Worm (Caenorhabditis elegans) whole organism, early embryonic: ENCODE measurements around the gene Y17G7B.3.

ENCODE experiments used
- B0310.2 ChIP-seq: sonication (generic microtip); optimal IDR thresholded peaks from 2 replicates; lab custom pipeline; 2016; ENCODE audit warnings: mild to moderate bottlenecking, missing genetic modification characterization, missing compliant biosample characterization
- F13C5.2 ChIP-seq: sonication (generic microtip); optimal IDR thresholded peaks from 2 replicates; lab custom pipeline; 2017; ENCODE audit warnings: mild to moderate bottlenecking, missing genetic modification characterization, inconsistent platforms, missing compliant biosample characterization
- aly-1 ChIP-seq: sonication (generic microtip); optimal IDR thresholded peaks from 2 replicates; lab custom pipeline; 2016; ENCODE audit warnings: missing genetic modification characterization, missing compliant biosample characterization
- ama-1 ChIP-seq: fragments of 150-350 bp; optimal IDR thresholded peaks from 2 replicates; lab custom pipeline; 2014
- ceh-13 ChIP-seq: fragments of 200-800 bp; sonication (Bioruptor generic); optimal IDR thresholded peaks from 2 replicates; lab custom pipeline; 2018; ENCODE audit warnings: mild to moderate bottlenecking, missing genetic modification characterization, missing compliant biosample characterization
- ceh-36 ChIP-seq: sonication (generic microtip); optimal IDR thresholded peaks from 2 replicates; lab custom pipeline; 2016; ENCODE audit warnings: missing genetic modification characterization, inconsistent platforms, missing compliant biosample characterization
- ets-7 ChIP-seq: sonication (generic microtip); optimal IDR thresholded peaks from 2 replicates; lab custom pipeline; 2016; ENCODE audit warnings: missing genotype, missing genetic modification characterization, missing compliant biosample characterization
- flt-1 ChIP-seq: fragments of 200-800 bp; sonication (Bioruptor generic); IDR thresholded peaks from 2 replicates; pipeline ENCODE4 v1.3.6; 2022; ENCODE audit warnings: missing genetic modification characterization, missing compliant biosample characterization
- hmbx-1 ChIP-seq: sonication (generic microtip); optimal IDR thresholded peaks from 2 replicates; lab custom pipeline; 2016; ENCODE audit warnings: mild to moderate bottlenecking, missing genetic modification characterization, missing compliant biosample characterization
- hmg-4 ChIP-seq: fragments of 200-800 bp; sonication (Bioruptor generic); optimal IDR thresholded peaks from 2 replicates; lab custom pipeline; 2018; ENCODE audit warnings: mild to moderate bottlenecking, missing genetic modification characterization, missing compliant biosample characterization
- hnd-1 ChIP-seq: sonication (generic microtip); optimal IDR thresholded peaks from 2 replicates; lab custom pipeline; 2016; ENCODE audit warnings: missing genetic modification characterization, missing compliant biosample characterization
- pes-1 ChIP-seq: fragments of 200-800 bp; sonication (Bioruptor generic); IDR thresholded peaks from 2 replicates; pipeline ENCODE4 v1.3.6; 2022; ENCODE audit warnings: missing genetic modification reagents, missing genetic modification characterization, missing compliant biosample characterization
- scrt-1 ChIP-seq: fragments of 200-800 bp; sonication (Bioruptor generic); IDR thresholded peaks from 2 replicates; pipeline ENCODE4 v1.3.6; 2022; ENCODE audit warnings: missing genetic modification characterization, missing compliant biosample characterization
- sea-1 ChIP-seq: fragments of 200-800 bp; sonication (Bioruptor generic); conservative IDR thresholded peaks from 2 replicates; pipeline ENCODE4 v1.3.6; 2022; ENCODE audit warnings: missing genetic modification characterization, missing compliant biosample characterization
- tbx-11 ChIP-seq: fragments of 200-800 bp; sonication (Bioruptor generic); IDR thresholded peaks from 2 replicates; pipeline ENCODE4 v1.3.6; 2022; ENCODE audit warnings: missing genetic modification characterization, missing compliant biosample characterization
- tbx-37 ChIP-seq: fragments of 200-800 bp; sonication (Bioruptor generic); conservative IDR thresholded peaks from 2 replicates; pipeline ENCODE4 v1.3.6; 2022; ENCODE audit warnings: missing genetic modification reagents, missing genetic modification characterization, missing compliant biosample characterization
- tra-4 ChIP-seq: sonication (generic microtip); optimal IDR thresholded peaks from 2 replicates; lab custom pipeline; 2017; ENCODE audit warnings: missing genetic modification characterization, missing compliant biosample characterization

Y17G7B.3 gene

ce11 chrII:12006575-12007098 lies 17.8 kb downstream of the Y17G7B.3 start, which contains the start of gene mcm-2:
TSS of gene mcm-2 (minus strand) at chrII:12006625.
- TF ChIP-seq scrt-1 (GFP tag; lab: Robert Waterston, UW) = no peak
- no peak for TF ChIP-seq sea-1
- no peak for TF ChIP-seq tra-4 (tag; lab: Kevin White, UChicago)
- no peak for TF ChIP-seq B0310.2 (tag; lab: Kevin White, UChicago)
- no peak for TF ChIP-seq hmbx-1
- no peak for TF ChIP-seq ceh-13 (GFP tag; lab: Kevin White, UChicago)
- TF ChIP-seq ets-7 (tag; lab: Kevin White, UChicago) = no peak
- no peak for TF ChIP-seq tbx-37 (GFP tag; lab: Robert Waterston, UW)
- no peak for TF ChIP-seq aly-1 (tag; lab: Kevin White, UChicago)
- TF ChIP-seq flt-1 = no peak
- TF ChIP-seq F13C5.2 = no peak
- TF ChIP-seq pes-1 (GFP tag; lab: Robert Waterston, UW) = no peak
- no peak for TF ChIP-seq hmg-4
- no peak for TF ChIP-seq ama-1
- TF ChIP-seq hnd-1 (tag; lab: Kevin White, UChicago) = no peak

DNA sequence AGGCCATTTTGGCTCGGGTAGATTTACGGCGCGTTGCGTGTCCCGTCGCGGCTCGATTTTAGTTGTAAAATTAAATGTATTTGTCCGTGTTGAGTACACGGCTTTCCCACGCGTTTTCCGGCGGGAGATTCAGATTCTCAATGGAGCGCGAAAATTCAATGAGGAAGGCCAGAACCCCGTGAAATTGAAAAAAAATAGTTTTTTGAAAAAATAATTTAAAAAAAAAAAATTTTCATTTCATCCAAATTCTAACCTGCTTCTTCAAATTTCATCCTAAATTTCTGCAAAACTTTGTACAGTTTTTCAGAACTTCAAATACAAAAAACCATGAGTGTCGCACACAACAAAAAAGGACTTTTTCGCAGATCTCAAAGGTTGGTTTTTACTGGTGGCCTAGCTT lies 19.9 kb downstream of the Y17G7B.3 start, which contains the start of gene glb-29:
Gene glb-29 (plus strand): TSS at position 301 of the 400 bp plus-strand sequence.
- TF ChIP-seq B0310.2 (tag; lab: Kevin White, UChicago) (no peak), sea-1 (no peak), scrt-1 (GFP tag; lab: Robert Waterston, UW) (no peak), aly-1 (tag; lab: Kevin White, UChicago) (no peak), F13C5.2 (no peak), tra-4 (tag; lab: Kevin White, UChicago) (no peak), tbx-11 (GFP tag; lab: Robert Waterston, UW) (no peak), pes-1 (GFP tag; lab: Robert Waterston, UW) (no peak), hnd-1 (tag; lab: Kevin White, UChicago) (no peak), ama-1 (no peak), hmbx-1 (no peak), flt-1 (no peak), ets-7 (tag; lab: Kevin White, UChicago) (no peak), hmg-4 (no peak), ceh-13 (GFP tag; lab: Kevin White, UChicago) (no peak)

DNA sequence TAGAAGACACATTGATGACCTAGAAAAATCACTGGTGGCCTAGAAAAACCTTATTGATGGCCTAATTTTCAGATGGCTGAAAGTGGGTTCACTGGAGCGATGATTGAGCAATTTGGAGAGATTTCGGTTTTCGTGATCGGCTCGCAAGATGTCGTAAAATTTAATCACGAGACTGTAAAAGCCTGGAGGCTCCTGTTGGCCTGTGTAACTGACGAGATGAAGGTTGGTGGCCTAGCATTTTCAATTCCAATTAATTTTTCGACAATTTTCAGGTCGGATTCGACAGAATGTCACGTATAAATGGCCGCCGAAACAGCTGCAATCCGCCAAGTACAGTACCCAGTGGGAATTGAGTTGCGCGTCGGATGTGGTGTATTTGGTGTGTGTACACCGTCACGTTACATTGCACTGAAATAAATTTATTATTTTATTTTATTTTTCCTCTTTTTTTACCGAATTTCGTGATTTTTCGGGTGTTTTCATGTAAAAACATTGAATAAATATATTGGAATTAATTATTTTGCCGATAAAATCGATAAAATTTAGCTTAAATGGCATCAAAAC lies 34.6 kb downstream of the Y17G7B.3 start, which contains the start of gene Y17G7B.12:
Gene Y17G7B.12 (plus strand): TSS at position 547 of the 564 bp plus-strand sequence.
- TF ChIP-seq ceh-13 (GFP tag; lab: Kevin White, UChicago) (no peak), F13C5.2 (peak; percentile 22)

DNA sequence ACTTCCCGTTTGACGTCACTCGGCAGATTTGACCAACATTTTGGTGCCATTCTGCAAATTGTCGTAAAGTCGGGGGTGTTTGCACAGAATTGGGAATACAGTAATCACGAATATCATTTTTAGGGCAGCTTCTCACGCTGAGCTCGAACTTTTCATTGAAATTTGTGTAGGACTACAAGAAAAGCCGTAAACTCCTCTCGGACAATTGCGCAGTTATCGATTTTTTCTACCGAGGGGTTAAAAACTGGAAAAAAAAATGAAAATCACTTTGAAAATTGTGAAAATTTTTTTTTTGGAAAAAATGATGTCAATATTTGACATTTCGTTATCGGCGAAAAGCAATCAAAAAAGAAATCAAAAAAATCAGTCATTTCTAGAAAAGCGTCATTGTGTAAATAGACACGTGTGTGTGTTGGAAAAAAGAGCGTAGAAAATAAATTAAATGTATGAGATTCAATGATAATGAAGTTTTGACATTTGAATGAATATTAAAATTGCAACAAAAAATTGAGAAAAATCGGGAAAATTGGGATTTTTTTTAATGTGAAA lies 38.9 kb downstream of the Y17G7B.3 start, which contains the start of gene Y17G7B.8:
Gene Y17G7B.8 (minus strand): TSS at position 51 of the 549 bp plus-strand sequence.
- TF ChIP-seq F13C5.2 (no peak), tra-4 (tag; lab: Kevin White, UChicago) (no peak), B0310.2 (tag; lab: Kevin White, UChicago) (no peak), ceh-36 (tag; lab: Kevin White, UChicago) (no peak), tbx-37 (GFP tag; lab: Robert Waterston, UW) (no peak), tbx-11 (GFP tag; lab: Robert Waterston, UW) (no peak), aly-1 (tag; lab: Kevin White, UChicago) (no peak), hnd-1 (tag; lab: Kevin White, UChicago) (no peak), flt-1 (no peak), scrt-1 (GFP tag; lab: Robert Waterston, UW) (no peak), hmg-4 (no peak), hmbx-1 (no peak), ama-1 (no peak), ets-7 (tag; lab: Kevin White, UChicago) (no peak), pes-1 (GFP tag; lab: Robert Waterston, UW) (no peak), ceh-13 (GFP tag; lab: Kevin White, UChicago) (no peak)

- TF ChIP-seq ceh-13 (GFP tag; lab: Kevin White, UChicago) = no peak
- TF ChIP-seq F13C5.2 = no peak
- TF ChIP-seq tbx-11 (GFP tag; lab: Robert Waterston, UW) = no peak
- TF ChIP-seq sea-1 = no peak
- TF ChIP-seq pes-1 (GFP tag; lab: Robert Waterston, UW) = no peak
- no peak for TF ChIP-seq ama-1
Measured at ce11 chrII:12028707-12029106, 39.9 kb downstream of the Y17G7B.3 start.

DNA sequence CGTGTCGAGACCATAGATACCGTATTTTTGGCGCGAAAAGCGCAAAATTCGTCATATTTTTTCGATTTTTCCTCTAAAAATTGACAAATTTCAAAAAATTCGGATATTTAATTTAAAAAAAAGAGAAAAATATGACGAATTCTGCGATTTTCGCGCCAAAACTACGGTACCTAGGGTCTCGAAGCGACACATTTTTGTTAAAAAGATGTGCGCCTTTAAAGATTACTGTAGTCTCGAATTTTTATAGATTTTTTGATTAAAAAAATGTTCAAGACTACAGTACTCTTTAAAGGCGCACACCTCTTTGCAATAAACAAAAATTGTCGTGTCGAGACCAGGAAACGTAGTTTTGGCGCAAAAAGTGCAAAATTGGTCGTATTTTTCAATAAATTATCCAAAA lies 47.3 kb downstream of the Y17G7B.3 start:
- TF ChIP-seq scrt-1 (GFP tag; lab: Robert Waterston, UW) = no peak
- no peak for TF ChIP-seq sea-1
- no peak for TF ChIP-seq B0310.2 (tag; lab: Kevin White, UChicago)
- TF ChIP-seq tbx-11 (GFP tag; lab: Robert Waterston, UW) = no peak
- no peak for TF ChIP-seq ceh-36 (tag; lab: Kevin White, UChicago)
- TF ChIP-seq ama-1 = no peak
- no peak for TF ChIP-seq hmbx-1

- no peak for TF ChIP-seq ama-1
- TF ChIP-seq flt-1 = no peak
- TF ChIP-seq aly-1 (tag; lab: Kevin White, UChicago) = no peak
- no peak for TF ChIP-seq hmg-4
- TF ChIP-seq tbx-37 (GFP tag; lab: Robert Waterston, UW) = no peak
- no peak for TF ChIP-seq sea-1
- no peak for TF ChIP-seq hmbx-1
- no peak for TF ChIP-seq hnd-1 (tag; lab: Kevin White, UChicago)
- no peak for TF ChIP-seq F13C5.2
- no peak for TF ChIP-seq ceh-13 (GFP tag; lab: Kevin White, UChicago)
Measured at ce11 chrII:12036516-12036915, 47.7 kb downstream of the Y17G7B.3 start, which contains the start of gene cyn-16. TSS of gene cyn-16 (minus strand) at chrII:12036742.

DNA sequence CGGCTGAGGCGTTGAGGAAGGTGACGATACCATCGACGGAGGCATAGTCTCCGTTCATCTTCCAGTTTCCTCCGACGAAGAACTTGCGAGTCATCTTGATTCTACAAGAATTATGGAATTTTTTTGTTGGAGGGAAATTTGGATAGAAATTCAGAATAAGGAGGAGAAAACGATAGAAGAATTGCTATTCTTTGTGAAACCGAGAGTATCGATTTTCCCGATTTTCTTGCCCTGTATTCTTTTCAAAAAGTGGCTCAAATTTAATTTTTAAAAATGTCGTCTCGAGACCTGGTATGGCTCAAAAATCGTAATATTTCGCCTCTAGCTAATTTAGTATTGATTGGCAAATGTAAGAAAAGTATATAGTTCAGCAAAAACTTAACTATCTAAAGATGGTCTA lies 50.2 kb downstream of the Y17G7B.3 start, which contains the start of gene tpi-1:
Gene tpi-1 (minus strand): TSS at position 101 of the 400 bp plus-strand sequence.
- no peak for TF ChIP-seq sea-1
- no peak for TF ChIP-seq hmg-4
- no peak for TF ChIP-seq tbx-11 (GFP tag; lab: Robert Waterston, UW)
- no peak for TF ChIP-seq tra-4 (tag; lab: Kevin White, UChicago)
- TF ChIP-seq flt-1 = no peak
